Worm (Caenorhabditis elegans) whole organism, midembryonic: ENCODE results near the gene F25E2.3.
A peak's percentile ranks its signal among the peaks of the same experiment; 100 is the strongest.

ENCODE experiments used
- T22C8.4 ChIP-seq: fragments of 200-800 bp; sonication (Bioruptor generic); IDR thresholded peaks from 2 replicates; pipeline ENCODE4 v1.3.6; 2022; ENCODE audit warnings: missing genetic modification characterization, missing compliant biosample characterization
- cog-1 ChIP-seq: sonication (generic microtip); optimal IDR thresholded peaks from 2 replicates; lab custom pipeline; 2016; ENCODE audit warnings: missing genetic modification characterization, missing compliant biosample characterization
- flt-1 ChIP-seq: fragments of 200-800 bp; sonication (Bioruptor generic); IDR thresholded peaks from 2 replicates; pipeline ENCODE4 v1.3.6; 2022; ENCODE audit warnings: missing genetic modification characterization, missing compliant biosample characterization
- klf-2 ChIP-seq: fragments of 200-800 bp; sonication (Bioruptor generic); conservative IDR thresholded peaks from 2 replicates; pipeline ENCODE4 v1.3.6; 2022; ENCODE audit warnings: missing genetic modification reagents, missing genetic modification characterization, missing compliant biosample characterization
- med-1 ChIP-seq: sonication (generic microtip); optimal IDR thresholded peaks from 2 replicates; lab custom pipeline; 2017; ENCODE audit warnings: missing genetic modification characterization, mild to moderate bottlenecking, missing compliant biosample characterization, antibody characterized with exemption, missing genetic modification reagents; ENCODE audit not compliant: insufficient read depth
- ref-1 ChIP-seq: fragments of 200-800 bp; sonication (Bioruptor generic); conservative IDR thresholded peaks from 2 replicates; pipeline ENCODE4 v1.3.6; 2022; ENCODE audit warnings: missing genetic modification reagents, missing genetic modification characterization, missing compliant biosample characterization
- tab-1 ChIP-seq: fragments of 200-800 bp; sonication (Bioruptor generic); IDR thresholded peaks from 2 replicates; pipeline ENCODE4 v1.3.6; 2022; ENCODE audit warnings: missing genetic modification characterization, missing compliant biosample characterization
- ztf-23 ChIP-seq: fragments of 200-800 bp; sonication (Bioruptor generic); IDR thresholded peaks from 2 replicates; pipeline ENCODE4 v1.3.6; 2022; ENCODE audit warnings: missing genetic modification reagents, missing genetic modification characterization, missing compliant biosample characterization
- ztf-29 ChIP-seq: fragments of 200-800 bp; sonication (Bioruptor generic); IDR thresholded peaks from 2 replicates; pipeline ENCODE4 v1.3.6; 2022; ENCODE audit warnings: missing genetic modification reagents, missing genetic modification characterization, missing compliant biosample characterization

F25E2.3 gene

DNA sequence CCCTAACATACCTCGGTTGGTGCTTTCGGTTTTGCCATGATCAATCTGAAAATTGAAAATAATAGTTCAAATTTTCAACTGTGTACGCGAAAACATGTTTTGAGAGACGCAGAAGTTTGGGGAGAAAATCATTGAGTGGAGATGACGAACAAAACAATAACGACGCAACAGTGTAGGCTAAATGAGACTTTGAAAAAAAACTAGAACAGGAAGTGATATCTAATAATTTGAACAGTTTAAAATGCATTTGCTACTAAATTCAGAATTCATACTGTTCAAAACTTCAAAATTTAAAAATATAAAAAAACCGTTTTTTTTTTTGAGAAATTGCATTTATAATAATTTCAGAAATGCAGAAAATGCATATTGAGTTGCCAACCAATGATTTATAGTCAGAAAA, at the start of gene F25E2.3:
Gene F25E2.3 (minus strand): TSS at position 101 of the 400 bp plus-strand sequence.
- TF ChIP-seq T22C8.4 (GFP tag; lab: Robert Waterston, UW) (no peak), tab-1 (no peak), med-1 (GFP tag; lab: Kevin White, UChicago) (no peak), ref-1 (no peak), ztf-29 (GFP tag; lab: Robert Waterston, UW) (no peak), cog-1 (no peak), flt-1 (GFP tag; lab: Robert Waterston, UW) (no peak), klf-2 (GFP tag; lab: Robert Waterston, UW) (no peak), ztf-23 (GFP tag; lab: Robert Waterston, UW) (no peak)

- TF ChIP-seq ztf-29 (GFP tag; lab: Robert Waterston, UW) (no peak), klf-2 (GFP tag; lab: Robert Waterston, UW) (no peak), flt-1 (GFP tag; lab: Robert Waterston, UW) (no peak), ref-1 (no peak), med-1 (GFP tag; lab: Kevin White, UChicago) (no peak), ztf-23 (GFP tag; lab: Robert Waterston, UW) (no peak), tab-1 (no peak), cog-1 (no peak), T22C8.4 (GFP tag; lab: Robert Waterston, UW) (no peak)
Measured at ce11 chrX:861378-861777, 48.4 kb upstream of the F25E2.3 start.

ce11 chrX:859401-859800, 46.4 kb upstream of the F25E2.3 start, which contains the start of gene F56F10.2:
Gene F56F10.2 (plus strand): TSS chrX:859615.
- TF ChIP-seq med-1 (GFP tag; lab: Kevin White, UChicago), result no peak
- no peak for TF ChIP-seq klf-2 (GFP tag; lab: Robert Waterston, UW)
- TF ChIP-seq tab-1, result no peak
- TF ChIP-seq cog-1, result no peak
- TF ChIP-seq ztf-23 (GFP tag; lab: Robert Waterston, UW), result no peak
- no peak for TF ChIP-seq ztf-29 (GFP tag; lab: Robert Waterston, UW)
- no peak for TF ChIP-seq ref-1
- no peak for TF ChIP-seq flt-1 (GFP tag; lab: Robert Waterston, UW)
- no peak for TF ChIP-seq T22C8.4 (GFP tag; lab: Robert Waterston, UW)

ce11 chrX:857658-858057, 44.7 kb upstream of the F25E2.3 start:
- TF ChIP-seq tab-1 (no peak), ztf-29 (GFP tag; lab: Robert Waterston, UW) (peak; percentile 6; the same call in 1 of the 2 replicates), cog-1 (no peak), ref-1 (no peak)

DNA sequence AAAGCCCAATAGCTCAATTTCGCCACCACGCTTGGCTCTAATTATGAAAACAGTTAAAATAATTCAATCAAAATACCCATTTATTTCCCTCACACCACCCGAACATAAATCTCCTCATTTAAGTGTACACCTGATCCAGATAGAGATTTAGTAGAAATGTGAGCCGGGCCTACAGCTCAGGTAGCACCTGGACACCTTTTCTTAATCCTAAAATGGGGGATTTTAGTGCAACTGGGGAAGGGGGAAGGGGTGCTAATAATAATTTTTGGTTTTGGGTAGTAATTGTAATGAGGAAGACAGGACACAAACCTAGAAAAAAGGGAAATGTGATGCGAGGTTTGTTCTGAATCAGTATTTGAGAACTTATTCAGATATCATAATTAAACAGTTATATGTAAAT, 40.6 kb upstream of the F25E2.3 start:
- TF ChIP-seq flt-1 (GFP tag; lab: Robert Waterston, UW) (no peak), ztf-29 (GFP tag; lab: Robert Waterston, UW) (no peak), ztf-23 (GFP tag; lab: Robert Waterston, UW) (no peak), klf-2 (GFP tag; lab: Robert Waterston, UW) (no peak), ref-1 (no peak), tab-1 (no peak), cog-1 (no peak), T22C8.4 (GFP tag; lab: Robert Waterston, UW) (no peak), med-1 (GFP tag; lab: Kevin White, UChicago) (no peak)

- TF ChIP-seq med-1 (GFP tag; lab: Kevin White, UChicago) (no peak), ztf-29 (GFP tag; lab: Robert Waterston, UW) (no peak), tab-1 (0 out of 2 replicates have a peak, but pooled peaks have one; percentile 43)
Measured at ce11 chrX:852739-853268, 39.8 kb upstream of the F25E2.3 start.

- TF ChIP-seq med-1 (GFP tag; lab: Kevin White, UChicago) (no peak), tab-1 (no peak), klf-2 (GFP tag; lab: Robert Waterston, UW) (no peak), ztf-29 (GFP tag; lab: Robert Waterston, UW) (no peak), ref-1 (no peak), T22C8.4 (GFP tag; lab: Robert Waterston, UW) (no peak), cog-1 (no peak)
Measured at ce11 chrX:851421-851820, 38.5 kb upstream of the F25E2.3 start, which contains the start of gene igcm-1. Gene igcm-1 (minus strand): TSS chrX:851521.

- TF ChIP-seq tab-1 (no peak), ztf-29 (GFP tag; lab: Robert Waterston, UW) (no peak), med-1 (GFP tag; lab: Kevin White, UChicago) (no peak), klf-2 (GFP tag; lab: Robert Waterston, UW) (no peak), T22C8.4 (GFP tag; lab: Robert Waterston, UW) (no peak), cog-1 (no peak)
Measured at ce11 chrX:845443-845842, 32.5 kb upstream of the F25E2.3 start.

- TF ChIP-seq ref-1, result no peak
- no peak for TF ChIP-seq cog-1
- no peak for TF ChIP-seq flt-1 (GFP tag; lab: Robert Waterston, UW)
- no peak for TF ChIP-seq ztf-29 (GFP tag; lab: Robert Waterston, UW)
- no peak; the same call in 1 of the 2 replicates for TF ChIP-seq ztf-23 (GFP tag; lab: Robert Waterston, UW)
- no peak for TF ChIP-seq klf-2 (GFP tag; lab: Robert Waterston, UW)
- no peak for TF ChIP-seq T22C8.4 (GFP tag; lab: Robert Waterston, UW)
- no peak for TF ChIP-seq tab-1
- no peak for TF ChIP-seq med-1 (GFP tag; lab: Kevin White, UChicago)
Measured at ce11 chrX:844649-845048, 31.7 kb upstream of the F25E2.3 start.

- TF ChIP-seq cog-1 (no peak), flt-1 (GFP tag; lab: Robert Waterston, UW) (no peak), tab-1 (no peak), ztf-23 (GFP tag; lab: Robert Waterston, UW) (no peak), ztf-29 (GFP tag; lab: Robert Waterston, UW) (no peak)
Measured at ce11 chrX:841393-841792, 28.4 kb upstream of the F25E2.3 start, which contains the start of gene F39H12.3. Gene F39H12.3 (minus strand): TSS chrX:841493.
